Fruit fly (Drosophila melanogaster): ENCODE measurements around the gene CG10553.

DNA sequence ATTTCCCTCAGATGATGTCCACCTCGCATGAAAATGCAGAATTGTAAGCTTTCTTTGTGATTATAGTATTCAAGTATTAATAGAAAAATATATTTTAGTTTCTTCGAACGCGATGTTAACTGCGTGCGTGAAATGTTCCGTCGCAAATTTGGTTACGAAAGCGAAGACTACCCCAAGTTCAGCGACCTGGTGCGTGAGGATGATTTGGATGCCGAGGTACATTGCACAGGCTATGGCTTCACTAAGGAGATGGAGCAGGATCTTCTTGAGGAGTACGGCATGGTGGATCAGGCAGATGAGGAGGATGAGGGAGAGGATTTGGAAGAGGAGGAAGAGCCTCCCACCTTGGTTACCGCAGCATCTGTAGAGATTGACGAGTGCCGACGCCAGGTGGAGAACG is 51.2 kb downstream of the CG10553 start:
- TF ChIP-seq CG8388 (GFP tag; optimal IDR thresholded peaks at IDR 0.05) = no peak
- no peak for TF ChIP-seq Max (GFP tag; optimal IDR thresholded peaks at IDR 0.05)
- TF ChIP-seq CG15011 (GFP tag; optimal IDR thresholded peaks at IDR 0.05) = no peak
- TF ChIP-seq az2 (GFP tag; optimal IDR thresholded peaks at IDR 0.05) = no peak
- no peak for TF ChIP-seq CG2199 (GFP tag; IDR thresholded peaks at IDR 0.05)
- TF ChIP-seq MBD-R2 (GFP tag; IDR thresholded peaks at IDR 0.05) = no peak
- no peak for TF ChIP-seq tap (tag; optimal IDR thresholded peaks at IDR 0.05)
- no peak for TF ChIP-seq danr (GFP tag; IDR thresholded peaks at IDR 0.05)

Measured in whole organism, embryonic.